Worm (Caenorhabditis elegans): ENCODE data around the gene srsx-26.

The srsx-26 gene

DNA sequence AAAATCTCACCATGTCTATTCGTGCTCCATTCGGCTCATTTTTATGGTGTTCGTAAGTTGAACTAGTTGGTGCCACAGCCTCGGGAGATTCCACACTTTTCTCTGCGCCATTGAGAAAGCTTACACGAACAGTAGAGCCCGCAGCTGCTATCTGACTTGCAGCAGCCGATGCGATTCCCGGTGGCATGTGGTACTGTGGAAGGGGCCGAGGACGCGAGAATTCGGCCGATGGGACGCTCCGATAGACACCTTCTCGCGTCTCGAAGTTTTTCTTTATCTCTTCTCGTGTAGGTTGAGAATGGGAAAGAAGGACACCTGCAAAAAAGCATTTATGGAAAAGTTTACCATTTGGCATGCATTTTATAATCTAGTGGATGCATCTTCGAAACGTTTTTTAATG is 15.2 kb upstream of the srsx-26 start:
- no peak for TF ChIP-seq nhr-28 (tag; optimal IDR thresholded peaks at IDR 0.05)
- TF ChIP-seq snpc-4 (tag; optimal IDR thresholded peaks at IDR 0.05) = no peak
- TF ChIP-seq nhr-237 (tag; optimal IDR thresholded peaks at IDR 0.05) = no peak
- no peak for TF ChIP-seq lin-13 (tag; optimal IDR thresholded peaks at IDR 0.05)
- no peak for TF ChIP-seq ztf-11 (tag; optimal IDR thresholded peaks at IDR 0.05)
- no peak for TF ChIP-seq ceh-83 (GFP tag; optimal IDR thresholded peaks at IDR 0.05)
- no peak for TF ChIP-seq unc-62 (GFP tag; optimal IDR thresholded peaks at IDR 0.05)
- no peak for TF ChIP-seq sptf-1 (tag; optimal IDR thresholded peaks at IDR 0.05)
- no peak for TF ChIP-seq elt-1 (tag; optimal IDR thresholded peaks at IDR 0.05; ENCODE audit: borderline replicate concordance, insufficient read depth)
- TF ChIP-seq unc-39 (tag; optimal IDR thresholded peaks at IDR 0.05) = no peak
- no peak for TF ChIP-seq ham-2 (GFP tag; optimal IDR thresholded peaks at IDR 0.05)
- no peak for TF ChIP-seq mab-5 (tag; optimal IDR thresholded peaks at IDR 0.05)
- no peak for TF ChIP-seq ces-1 (GFP tag; optimal IDR thresholded peaks at IDR 0.05)
- no peak for TF ChIP-seq nhr-76 (tag; optimal IDR thresholded peaks at IDR 0.05)

DNA sequence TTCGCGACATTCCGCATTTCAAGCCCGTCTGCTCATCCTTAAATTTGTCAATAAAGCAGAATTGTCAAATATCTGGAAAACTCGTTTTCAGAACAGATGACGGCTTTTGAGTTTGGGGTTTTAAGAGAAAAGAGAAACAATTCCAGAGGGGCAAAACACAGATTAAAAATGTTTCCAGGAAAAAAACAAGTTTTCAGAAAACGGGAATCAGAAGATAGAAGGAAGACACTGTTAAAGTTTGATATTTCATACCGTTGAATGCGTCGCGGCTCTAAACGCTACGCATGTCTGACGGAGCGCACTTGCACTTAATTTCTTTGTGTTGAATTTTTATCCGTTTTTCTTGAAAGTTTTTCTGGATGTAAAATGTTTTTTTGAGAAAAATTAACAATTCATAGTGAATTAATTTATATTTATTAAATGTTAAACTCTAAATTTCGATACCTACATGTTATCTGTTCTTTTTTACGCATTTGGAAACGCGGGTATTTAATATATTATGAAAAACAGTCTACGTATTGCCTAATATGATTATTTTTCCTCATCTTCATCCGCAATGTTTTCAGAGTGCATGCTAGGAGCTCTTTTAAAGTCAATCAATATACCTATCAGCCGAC is 14.3 kb upstream of the srsx-26 start, which contains the start of the genes C08B6.18, wdr-20 and C08B6.8:
C08B6.18 (minus strand) TSS at position 51 of the 617 bp plus-strand sequence.
wdr-20 (minus strand) TSS at position 82 of the 617 bp plus-strand sequence.
C08B6.8 (plus strand) TSS at position 567 of the 617 bp plus-strand sequence.
- TF ChIP-seq nhr-237 (tag; optimal IDR thresholded peaks at IDR 0.05) = peak; percentile 26
- TF ChIP-seq pha-4 (tag; optimal IDR thresholded peaks at IDR 0.05) = peak; percentile 26
- TF ChIP-seq mep-1 (tag; optimal IDR thresholded peaks at IDR 0.05) = peak; percentile 59
- TF ChIP-seq sem-2 (GFP tag; optimal IDR thresholded peaks at IDR 0.05) = no peak
- peak; percentile 41 for TF ChIP-seq lsy-2 (tag; optimal IDR thresholded peaks at IDR 0.05)
- peak; percentile 40 for TF ChIP-seq ces-1 (GFP tag; optimal IDR thresholded peaks at IDR 0.05)

DNA sequence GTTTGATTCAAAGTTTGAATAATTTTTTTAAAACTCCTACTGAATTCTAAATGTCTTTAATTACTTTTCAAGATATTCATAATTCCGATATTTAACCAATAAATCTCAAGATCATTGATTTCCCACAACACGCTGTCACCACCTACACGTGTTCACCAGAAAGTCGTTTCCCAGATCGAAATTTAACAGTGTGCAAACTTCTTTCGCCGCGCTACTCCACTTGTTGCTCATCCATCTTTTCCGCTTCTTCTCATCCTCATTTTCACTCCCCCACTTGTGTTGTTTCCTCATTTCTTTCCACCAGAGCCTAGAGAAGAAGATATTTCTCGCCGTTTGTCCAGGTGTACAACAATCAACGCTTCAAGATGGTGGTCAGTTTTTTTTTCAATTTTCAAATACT is 2.8 kb upstream of the srsx-26 start, which contains the start of gene C51E3.9:
C51E3.9 (plus strand) TSS at position 301 of the 400 bp plus-strand sequence.
- no peak for TF ChIP-seq unc-62 (GFP tag; optimal IDR thresholded peaks at IDR 0.05)
- no peak for TF ChIP-seq ces-1 (GFP tag; optimal IDR thresholded peaks at IDR 0.05)
- peak; percentile 27 for TF ChIP-seq hlh-1 (tag; optimal IDR thresholded peaks at IDR 0.05)
- no peak for TF ChIP-seq nhr-76 (tag; optimal IDR thresholded peaks at IDR 0.05)
- no peak for TF ChIP-seq cnd-1 (tag; optimal IDR thresholded peaks at IDR 0.05)
- no peak for TF ChIP-seq mep-1 (tag; optimal IDR thresholded peaks at IDR 0.05)

DNA sequence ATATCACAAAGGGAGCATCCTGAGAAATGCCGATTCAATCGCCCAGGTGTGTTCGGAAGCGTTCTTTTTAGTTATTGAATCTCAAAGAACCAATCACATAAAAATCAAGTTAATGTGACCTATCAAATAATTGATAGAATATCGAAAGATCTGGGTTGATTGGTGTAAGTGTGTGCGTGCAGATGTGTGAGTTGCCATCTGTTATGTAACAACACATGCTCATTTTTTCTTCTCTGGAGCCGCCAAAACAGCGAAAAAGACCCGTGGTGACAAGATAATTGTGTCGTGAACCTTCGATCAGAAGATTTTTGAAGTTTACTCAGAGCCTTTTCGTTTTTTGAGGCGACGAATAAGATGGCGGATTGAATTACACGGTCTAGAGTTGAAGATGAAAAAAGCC is 1.7 kb upstream of the srsx-26 start:
- TF ChIP-seq unc-62 (GFP tag; optimal IDR thresholded peaks at IDR 0.05) (peak; percentile 44), hlh-1 (tag; optimal IDR thresholded peaks at IDR 0.05) (peak; percentile 52), elt-1 (tag; optimal IDR thresholded peaks at IDR 0.05; ENCODE audit: borderline replicate concordance, insufficient read depth) (no peak), unc-120 (tag; optimal IDR thresholded peaks at IDR 0.05; ENCODE audit: poor library complexity, severe bottlenecking) (peak; percentile 16)

- no peak for TF ChIP-seq mep-1 (tag; optimal IDR thresholded peaks at IDR 0.05)
- TF ChIP-seq nhr-28 (tag; optimal IDR thresholded peaks at IDR 0.05) = no peak
- TF ChIP-seq sptf-1 (tag; optimal IDR thresholded peaks at IDR 0.05) = no peak
- no peak for TF ChIP-seq drap-1 (GFP tag; optimal IDR thresholded peaks at IDR 0.05)
- TF ChIP-seq flh-1 (GFP tag; optimal IDR thresholded peaks at IDR 0.05) = no peak
- no peak for TF ChIP-seq pha-4 (tag; optimal IDR thresholded peaks at IDR 0.05)
- TF ChIP-seq mab-5 (tag; optimal IDR thresholded peaks at IDR 0.05) = no peak
- TF ChIP-seq hlh-1 (tag; optimal IDR thresholded peaks at IDR 0.05) = no peak
- no peak for TF ChIP-seq unc-39 (tag; optimal IDR thresholded peaks at IDR 0.05)
- no peak for TF ChIP-seq unc-62 (GFP tag; optimal IDR thresholded peaks at IDR 0.05)
These were observed 1.3 kb downstream of the srsx-26 start, which contains the start of gene srsx-27 for ce11 chrV:10149728-10150127. srsx-27 (plus strand) TSS chrV:10150028.

DNA sequence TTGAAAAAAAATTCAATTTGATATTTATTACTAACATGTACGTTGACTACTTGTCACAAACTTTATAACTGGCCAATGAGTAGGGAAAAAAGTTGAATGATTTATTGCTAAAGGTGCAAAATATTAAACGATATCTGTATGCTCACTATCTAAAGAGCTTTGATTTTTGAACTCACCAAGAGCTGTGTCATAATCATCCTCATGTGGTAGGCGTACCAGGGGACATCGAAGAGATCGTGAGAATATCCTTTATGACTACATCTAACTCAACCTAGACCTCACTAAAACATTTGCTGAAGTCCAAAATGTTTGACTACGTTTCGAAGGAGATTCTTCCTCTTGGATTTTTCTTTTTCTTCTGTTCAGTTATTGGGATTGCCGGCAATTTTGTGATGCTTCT is 3.8 kb downstream of the srsx-26 start, which contains the start of gene srsx-28:
srsx-28 (plus strand) TSS at position 301 of the 400 bp plus-strand sequence.
- no peak for TF ChIP-seq nhr-12 (tag; optimal IDR thresholded peaks at IDR 0.05)
- TF ChIP-seq mab-5 (tag; optimal IDR thresholded peaks at IDR 0.05) = no peak
- TF ChIP-seq ztf-11 (tag; optimal IDR thresholded peaks at IDR 0.05) = no peak
- TF ChIP-seq ceh-39 (tag; optimal IDR thresholded peaks at IDR 0.05) = no peak
- no peak for TF ChIP-seq tbx-8 (GFP tag; optimal IDR thresholded peaks at IDR 0.05)
- no peak for TF ChIP-seq mls-2 (tag; optimal IDR thresholded peaks at IDR 0.05)
- TF ChIP-seq pha-4 (tag; optimal IDR thresholded peaks at IDR 0.05) = no peak
- no peak for TF ChIP-seq M03D4.4 (tag; optimal IDR thresholded peaks at IDR 0.05)
- TF ChIP-seq unc-39 (tag; optimal IDR thresholded peaks at IDR 0.05) = no peak
- no peak for TF ChIP-seq nhr-28 (tag; optimal IDR thresholded peaks at IDR 0.05)
- TF ChIP-seq lin-13 (tag; optimal IDR thresholded peaks at IDR 0.05) = no peak
- no peak for TF ChIP-seq elt-3 (tag; optimal IDR thresholded peaks at IDR 0.05)
- TF ChIP-seq mep-1 (tag; optimal IDR thresholded peaks at IDR 0.05) = no peak

All from whole organism, mixed stage, embryonic.